Fruit fly (Drosophila melanogaster) whole organism, wandering third instar larva: ENCODE data around the gene Ccdc39.

Source experiments
- Abd-B ChIP-seq: fragments of >200 bp; optimal IDR thresholded peaks from 2 replicates; lab custom pipeline; 2017; ENCODE audit warnings: missing biosample characterization, missing genetic modification characterization
- CG32264 ChIP-seq: fragments of 200-800 bp; sonication (Bioruptor generic); optimal IDR thresholded peaks from 2 replicates; lab custom pipeline; 2016; ENCODE audit warnings: missing biosample characterization, missing genetic modification characterization
- Dfd ChIP-seq: fragments of >200 bp; optimal IDR thresholded peaks from 2 replicates; lab custom pipeline; 2017; ENCODE audit warnings: missing biosample characterization, missing genetic modification characterization
- Hr78 ChIP-seq: fragments of >200 bp; optimal IDR thresholded peaks from 2 replicates; lab custom pipeline; 2017; ENCODE audit warnings: missing biosample characterization, missing genetic modification characterization
- Hr83 ChIP-seq: fragments of 200-300 bp; sonication (Bioruptor generic); optimal IDR thresholded peaks from 2 replicates; lab custom pipeline; 2016; ENCODE audit warnings: missing biosample characterization, mild to moderate bottlenecking, missing genetic modification characterization, moderate library complexity; ENCODE audit not compliant: poor library complexity, severe bottlenecking
- Jra ChIP-seq: sonication (Bioruptor generic); optimal IDR thresholded peaks from 2 replicates; lab custom pipeline; 2016; ENCODE audit warnings: missing biosample characterization, missing genetic modification characterization
- N ChIP-seq: fragments of >200 bp; optimal IDR thresholded peaks from 2 replicates; lab custom pipeline; 2018; ENCODE audit warnings: missing biosample characterization, missing external identifiers, missing genetic modification characterization
- OdsH ChIP-seq: fragments of 200-800 bp; sonication (Bioruptor generic); optimal IDR thresholded peaks from 2 replicates; lab custom pipeline; 2016; ENCODE audit warnings: missing biosample characterization, mild to moderate bottlenecking, missing genetic modification characterization
- Rel ChIP-seq, 2 experiments: fragments of 200-800 bp; sonication (Bioruptor generic) in 1 of 2; optimal IDR thresholded peaks; 2 replicates in 1 of 2; 3 replicates in 1 of 2; lab custom pipeline; 2016 to 2019; ENCODE audit warnings: mild to moderate bottlenecking in 2 of 2, missing biosample characterization in 2 of 2, missing genetic modification characterization in 2 of 2, moderate library complexity in 1 of 2
- Sp1 ChIP-seq: fragments of 200-800 bp; sonication (Bioruptor generic); optimal IDR thresholded peaks from 3 replicates; lab custom pipeline; 2019; ENCODE audit warnings: missing biosample characterization, mild to moderate bottlenecking, missing genetic modification characterization, moderate library complexity
- Vsx2 ChIP-seq: fragments of 200-300, 225-300 bp; sonication (Bioruptor generic); optimal IDR thresholded peaks from 2 replicates; lab custom pipeline; 2018; ENCODE audit warnings: missing biosample characterization, missing genetic modification characterization; ENCODE audit not compliant: partially characterized antibody
- br ChIP-seq: fragments of 200-800 bp; sonication (Bioruptor generic); optimal IDR thresholded peaks from 2 replicates; lab custom pipeline; 2016; ENCODE audit warnings: missing biosample characterization, missing genetic modification characterization
- dl ChIP-seq, 2 experiments: fragments of 175-275, 200-275 bp in 1 of 2; fragments of 200-275 bp in 1 of 2; sonication (Bioruptor generic); optimal IDR thresholded peaks; lab custom pipeline; 2018; ENCODE audit warnings: mild to moderate bottlenecking in 2 of 2, missing biosample characterization in 2 of 2, missing genetic modification characterization in 2 of 2, moderate library complexity in 2 of 2; ENCODE audit not compliant: partially characterized antibody in 2 of 2, insufficient read depth in 1 of 2
- ey ChIP-seq: fragments of 200-800 bp; sonication (Bioruptor generic); optimal IDR thresholded peaks from 2 replicates; lab custom pipeline; 2016; ENCODE audit warnings: missing biosample characterization, missing genetic modification characterization
- foxo ChIP-seq, 2 experiments: fragments of 200-800 bp; sonication (Bioruptor generic); optimal IDR thresholded peaks; 2 replicates in 1 of 2; 3 replicates in 1 of 2; lab custom pipeline; 2016 to 2017; ENCODE audit warnings: missing biosample characterization in 2 of 2, missing genetic modification characterization in 2 of 2
- fru ChIP-seq: fragments of 200-800 bp; sonication (Bioruptor generic); optimal IDR thresholded peaks from 3 replicates; lab custom pipeline; 2016; ENCODE audit warnings: missing biosample characterization, mild to moderate bottlenecking, missing genetic modification characterization
- h ChIP-seq: fragments of 200-800 bp; sonication (Bioruptor generic); optimal IDR thresholded peaks from 3 replicates; lab custom pipeline; 2016; ENCODE audit warnings: missing biosample characterization, mild to moderate bottlenecking, missing genetic modification characterization
- jim ChIP-seq: fragments of 175-275, 200-325 bp; sonication (Bioruptor generic); optimal IDR thresholded peaks from 2 replicates; lab custom pipeline; 2016; ENCODE audit warnings: missing biosample characterization, mild to moderate bottlenecking, missing genetic modification characterization
- lola ChIP-seq: fragments of >200 bp; optimal IDR thresholded peaks from 2 replicates; lab custom pipeline; 2017; ENCODE audit warnings: missing biosample characterization, missing genetic modification characterization
- pan ChIP-seq: fragments of >200 bp; optimal IDR thresholded peaks from 2 replicates; lab custom pipeline; 2017
- psq ChIP-seq: fragments of 200-800 bp; sonication (Bioruptor generic); optimal IDR thresholded peaks from 3 replicates; lab custom pipeline; 2017; ENCODE audit warnings: missing biosample characterization, mild to moderate bottlenecking, missing genetic modification characterization, moderate library complexity
- rgr ChIP-seq: fragments of 200-800 bp; sonication (Bioruptor generic); optimal IDR thresholded peaks from 3 replicates; lab custom pipeline; 2016; ENCODE audit warnings: missing biosample characterization, mild to moderate bottlenecking, missing genetic modification characterization
- sage ChIP-seq: fragments of 200-800 bp; sonication (Bioruptor generic); optimal IDR thresholded peaks from 2 replicates; lab custom pipeline; 2016; ENCODE audit warnings: missing biosample characterization, mild to moderate bottlenecking, missing genetic modification characterization
- sv ChIP-seq: fragments of 200-800 bp; sonication (Bioruptor generic); optimal IDR thresholded peaks from 3 replicates; lab custom pipeline; 2016; ENCODE audit warnings: missing biosample characterization, missing genetic modification characterization
- usp ChIP-seq: fragments of >200 bp; optimal IDR thresholded peaks from 2 replicates; lab custom pipeline; 2017; ENCODE audit warnings: missing biosample characterization, missing genetic modification characterization
- woc ChIP-seq: sonication (Bioruptor generic); optimal IDR thresholded peaks from 2 replicates; lab custom pipeline; 2016; ENCODE audit warnings: missing biosample characterization, mild to moderate bottlenecking, missing genetic modification characterization

Ccdc39 gene

dm6 chr3R:4804828-4805707 lies 20.5 kb upstream of the Ccdc39 start:
- TF ChIP-seq N (GFP tag; lab: Kevin White, UChicago) (no peak), sv (peak; percentile 22), Rel (GFP tag; optimal IDR thresholded peaks at IDR 0.05; lab: Kevin White, UChicago) (no peak), Rel (tag; optimal IDR thresholded peaks at IDR 0.05; lab: Kevin White, UChicago) (peak; percentile 2)

- TF ChIP-seq h (GFP tag; lab: Kevin White, UChicago): no peak
- no peak for TF ChIP-seq N (GFP tag; lab: Kevin White, UChicago)
- no peak for TF ChIP-seq woc (GFP tag; lab: Kevin White, UChicago)
- TF ChIP-seq Abd-B (GFP tag; lab: Kevin White, UChicago): no peak
- TF ChIP-seq psq (GFP tag; lab: Kevin White, UChicago): no peak
Observed at dm6 chr3R:4804126-4804649, 19.7 kb upstream of the Ccdc39 start.

dm6 chr3R:4798025-4798424 lies 13.5 kb upstream of the Ccdc39 start:
- no peak for TF ChIP-seq rgr (GFP tag; lab: Kevin White, UChicago)
- TF ChIP-seq pan (lab: Kevin White, UChicago): no peak
- peak; percentile 19 for TF ChIP-seq psq (GFP tag; lab: Kevin White, UChicago)
- TF ChIP-seq Jra (GFP tag; lab: Kevin White, UChicago): no peak

- TF ChIP-seq OdsH (no peak), h (GFP tag; lab: Kevin White, UChicago) (no peak), sage (GFP tag; lab: Kevin White, UChicago) (no peak), ey (GFP tag; lab: Kevin White, UChicago) (no peak), Rel (GFP tag; optimal IDR thresholded peaks at IDR 0.05; lab: Kevin White, UChicago) (no peak), Rel (tag; optimal IDR thresholded peaks at IDR 0.05; lab: Kevin White, UChicago) (no peak), usp (no peak), Dfd (GFP tag; lab: Kevin White, UChicago) (no peak), jim (GFP tag; lab: Kevin White, UChicago) (no peak), lola (no peak), br (GFP tag; lab: Kevin White, UChicago) (no peak), fru (no peak)
Observed at dm6 chr3R:4797585-4797984, 13.1 kb upstream of the Ccdc39 start.

dm6 chr3R:4780721-4781120 lies 3.8 kb downstream of the Ccdc39 start:
- TF ChIP-seq N (GFP tag; lab: Kevin White, UChicago) (no peak), Hr83 (GFP tag; lab: Kevin White, UChicago) (no peak), psq (GFP tag; lab: Kevin White, UChicago) (no peak)
- TF ChIP-seq, all 38 proteins: peak for 0

- TF ChIP-seq dl (GFP tag; optimal IDR thresholded peaks at IDR 0.05; lab: Kevin White, UChicago; ENCODE audit: insufficient read depth in 1 of 2, partially characterized antibody in 2 of 2) (no peak), woc (GFP tag; lab: Kevin White, UChicago) (no peak), br (GFP tag; lab: Kevin White, UChicago) (no peak), pan (lab: Kevin White, UChicago) (no peak), CG32264 (GFP tag; lab: Kevin White, UChicago) (no peak), fru (no peak), Dfd (GFP tag; lab: Kevin White, UChicago) (no peak), foxo (GFP tag; optimal IDR thresholded peaks at IDR 0.05; lab: Kevin White, UChicago) (no peak), Sp1 (GFP tag; lab: Kevin White, UChicago) (no peak), sage (GFP tag; lab: Kevin White, UChicago) (no peak), Vsx2 (no peak), Hr78 (GFP tag; lab: Kevin White, UChicago) (no peak), N (GFP tag; lab: Kevin White, UChicago) (no peak)
Observed at dm6 chr3R:4780262-4780661, 4.3 kb downstream of the Ccdc39 start, which contains the start of gene CG14655. Gene CG14655, minus strand, starts transcription at chr3R:4780302.
